Fruit fly (Drosophila melanogaster) whole organism, embryonic: ENCODE results near the gene CG17816.

Experiments used
- B-H1 ChIP-seq: fragments of 200-800 bp; sonication (Bioruptor generic); IDR thresholded peaks from 3 replicates; pipeline ENCODE4 v1.3.6; 2022; ENCODE audit warnings: missing biosample characterization, missing genetic modification characterization
- CG11247 ChIP-seq: fragments of 200-800 bp; sonication (Bioruptor generic); IDR thresholded peaks from 2 replicates; pipeline ENCODE4 v1.3.6; 2022; ENCODE audit warnings: missing biosample characterization, missing genetic modification characterization
- CG1647 ChIP-seq: fragments of 200-800 bp; sonication (Bioruptor generic); optimal IDR thresholded peaks from 3 replicates; lab custom pipeline; 2016; ENCODE audit warnings: missing biosample characterization, missing genetic modification characterization
- CG17568 ChIP-seq: fragments of 200-800 bp; sonication (Bioruptor generic); optimal IDR thresholded peaks from 2 replicates; lab custom pipeline; 2018; ENCODE audit warnings: missing biosample characterization, mild to moderate bottlenecking, missing genetic modification characterization, moderate library complexity
- CG18011 ChIP-seq: fragments of 200-800 bp; sonication (Bioruptor generic); optimal IDR thresholded peaks from 2 replicates; lab custom pipeline; 2017; ENCODE audit warnings: missing biosample characterization, missing genetic modification characterization, mild to moderate bottlenecking, moderate library complexity, missing genotype
- CG18764 ChIP-seq: fragments of 200-800 bp; sonication (Bioruptor generic); optimal IDR thresholded peaks from 3 replicates; lab custom pipeline; 2016; ENCODE audit warnings: missing biosample characterization, missing genetic modification characterization
- CG3407 ChIP-seq: fragments of 200-800 bp; sonication (Bioruptor generic); optimal IDR thresholded peaks from 2 replicates; lab custom pipeline; 2018; ENCODE audit warnings: missing biosample characterization, mild to moderate bottlenecking, missing genetic modification characterization
- CG34224 ChIP-seq: fragments of 200-800 bp; sonication (Bioruptor generic); IDR thresholded peaks from 3 replicates; pipeline ENCODE4 v1.3.6; 2022; ENCODE audit warnings: missing biosample characterization, missing genetic modification characterization; ENCODE audit not compliant: partially characterized antibody
- CG34422 ChIP-seq: fragments of 200-800 bp; sonication (Bioruptor generic); IDR thresholded peaks from 3 replicates; pipeline ENCODE4 v1.3.6; 2022; ENCODE audit warnings: missing biosample characterization, missing genetic modification characterization
- CG4707 ChIP-seq: fragments of 200-800 bp; sonication (Bioruptor generic); optimal IDR thresholded peaks from 2 replicates; lab custom pipeline; 2018; ENCODE audit warnings: missing biosample characterization, mild to moderate bottlenecking, missing genetic modification characterization, moderate library complexity
- CG4730 ChIP-seq: fragments of 200-800 bp; sonication (Bioruptor generic); IDR thresholded peaks from 2 replicates; pipeline ENCODE4 v1.3.6; 2022; ENCODE audit warnings: missing biosample characterization, missing genetic modification characterization
- CG5953 ChIP-seq: fragments of 200-800 bp; sonication (Bioruptor generic); IDR thresholded peaks from 2 replicates; pipeline ENCODE4 v1.3.6; 2022; ENCODE audit warnings: missing biosample characterization, missing genetic modification characterization
- CG6175 ChIP-seq: fragments of 200-800 bp; sonication (Bioruptor generic); IDR thresholded peaks from 3 replicates; pipeline ENCODE4 v1.3.6; 2022; ENCODE audit warnings: missing biosample characterization, missing genetic modification characterization
- CG6791 ChIP-seq: fragments of 200-800 bp; sonication (Bioruptor generic); IDR thresholded peaks from 3 replicates; pipeline ENCODE4 v1.3.6; 2022; ENCODE audit warnings: missing biosample characterization, missing genetic modification characterization; ENCODE audit not compliant: partially characterized antibody
- CG7357 ChIP-seq: fragments of 200-800 bp; sonication (Bioruptor generic); IDR thresholded peaks from 3 replicates; pipeline ENCODE4 v1.3.6; 2022; ENCODE audit warnings: missing biosample characterization, missing genetic modification characterization
- CG8281 ChIP-seq: fragments of 200-800 bp; sonication (Bioruptor generic); optimal IDR thresholded peaks from 2 replicates; lab custom pipeline; 2018; ENCODE audit warnings: missing biosample characterization, mild to moderate bottlenecking, missing genetic modification characterization, moderate library complexity
- CG8478 ChIP-seq: fragments of >200 bp; optimal IDR thresholded peaks from 2 replicates; lab custom pipeline; 2018
- CG8944 ChIP-seq: fragments of 200-800 bp; sonication (Bioruptor generic); optimal IDR thresholded peaks from 3 replicates; lab custom pipeline; 2016; ENCODE audit warnings: missing biosample characterization, missing genetic modification characterization
- CG9215 ChIP-seq: fragments of 200-800 bp; sonication (Bioruptor generic); IDR thresholded peaks from 2 replicates; pipeline ENCODE4 v1.3.6; 2022; ENCODE audit warnings: missing biosample characterization, missing genetic modification characterization
- Dip2 ChIP-seq: fragments of 200-800 bp; sonication (Bioruptor generic); IDR thresholded peaks from 2 replicates; pipeline ENCODE4 v1.3.6; 2022; ENCODE audit warnings: missing biosample characterization, missing genetic modification characterization
- E2f1 ChIP-seq: fragments of 200-800 bp; sonication (Bioruptor generic); IDR thresholded peaks from 2 replicates; pipeline ENCODE4 v1.3.6; 2022; ENCODE audit warnings: missing biosample characterization, missing genetic modification characterization
- E2f2 ChIP-seq: fragments of 200-800 bp; sonication (Bioruptor generic); IDR thresholded peaks from 2 replicates; pipeline ENCODE4 v1.3.6; 2022; ENCODE audit warnings: missing biosample characterization, missing genetic modification characterization
- ERR ChIP-seq: fragments of 200-800 bp; sonication (Bioruptor generic); optimal IDR thresholded peaks from 2 replicates; lab custom pipeline; 2016; ENCODE audit warnings: missing biosample characterization, missing genetic modification characterization
- Ets97D ChIP-seq: fragments of 200-800 bp; sonication (Bioruptor generic); optimal IDR thresholded peaks from 3 replicates; lab custom pipeline; 2016; ENCODE audit warnings: missing biosample characterization, missing genetic modification characterization
- Fer1 ChIP-seq: fragments of 200-800 bp; sonication (Bioruptor generic); optimal IDR thresholded peaks from 2 replicates; lab custom pipeline; 2017; ENCODE audit warnings: missing biosample characterization, mild to moderate bottlenecking, missing genetic modification characterization
- Gug ChIP-seq: fragments of 200-800 bp; sonication (Bioruptor generic); IDR thresholded peaks from 4 replicates; pipeline ENCODE4 v1.3.6; 2022; ENCODE audit warnings: missing biosample characterization, missing genetic modification characterization
- HHEX ChIP-seq: fragments of 200-800 bp; sonication (Bioruptor generic); optimal IDR thresholded peaks from 3 replicates; lab custom pipeline; 2017; ENCODE audit warnings: missing biosample characterization, mild to moderate bottlenecking, missing genetic modification characterization, missing genetic modification reagents
- Hr51 ChIP-seq, 2 experiments: fragments of 200-800 bp; sonication (Bioruptor generic); optimal IDR thresholded peaks; 2 replicates in 1 of 2; 3 replicates in 1 of 2; lab custom pipeline; 2016 to 2018; ENCODE audit warnings: missing biosample characterization in 2 of 2, missing genetic modification characterization in 2 of 2, mild to moderate bottlenecking in 1 of 2, moderate library complexity in 1 of 2
- Jarid2 ChIP-seq: fragments of 200-800 bp; sonication (Bioruptor generic); optimal IDR thresholded peaks from 3 replicates; lab custom pipeline; 2017; ENCODE audit warnings: mild to moderate bottlenecking, missing biosample characterization, missing genetic modification reagents, missing genetic modification characterization
- Kr ChIP-seq: fragments of 200-800 bp; sonication (Bioruptor generic); optimal IDR thresholded peaks from 2 replicates; lab custom pipeline; 2017; ENCODE audit warnings: missing biosample characterization, mild to moderate bottlenecking, missing genetic modification characterization
- Lhr ChIP-seq: fragments of 200-800 bp; sonication (Bioruptor generic); optimal IDR thresholded peaks from 3 replicates; lab custom pipeline; 2017; ENCODE audit warnings: mild to moderate bottlenecking, missing biosample characterization, missing genetic modification reagents, missing genetic modification characterization
- Nf-YC ChIP-seq: fragments of 200-800 bp; optimal IDR thresholded peaks from 3 replicates; lab custom pipeline; 2019; ENCODE audit warnings: missing biosample characterization, mild to moderate bottlenecking, missing genetic modification characterization, moderate library complexity
- Oli ChIP-seq: fragments of 200-800 bp; sonication (Bioruptor generic); optimal IDR thresholded peaks from 2 replicates; lab custom pipeline; 2018; ENCODE audit warnings: missing biosample characterization, mild to moderate bottlenecking, missing genetic modification characterization, moderate library complexity
- Ptx1 ChIP-seq: fragments of 200-800 bp; sonication (Bioruptor generic); IDR thresholded peaks from 2 replicates; pipeline ENCODE4 v1.3.6; 2022; ENCODE audit warnings: missing biosample characterization, missing genetic modification characterization
- Rx ChIP-seq: fragments of 200-800 bp; sonication (Bioruptor generic); IDR thresholded peaks from 2 replicates; pipeline ENCODE4 v1.3.6; 2022; ENCODE audit warnings: missing biosample characterization, missing genetic modification characterization
- Sry-β ChIP-seq: fragments of 200-800 bp; sonication (Bioruptor generic); optimal IDR thresholded peaks from 2 replicates; lab custom pipeline; 2018; ENCODE audit warnings: missing biosample characterization, mild to moderate bottlenecking, missing genetic modification characterization, moderate library complexity
- YL-1 ChIP-seq: fragments of 200-800 bp; sonication (Bioruptor generic); optimal IDR thresholded peaks from 3 replicates; lab custom pipeline; 2017; ENCODE audit warnings: missing biosample characterization, mild to moderate bottlenecking, missing genetic modification characterization
- ems ChIP-seq: fragments of 200-800 bp; sonication (Bioruptor generic); optimal IDR thresholded peaks from 3 replicates; lab custom pipeline; 2016; ENCODE audit warnings: missing biosample characterization, missing genetic modification characterization
- fd102C ChIP-seq: fragments of 200-800 bp; sonication (Bioruptor generic); optimal IDR thresholded peaks from 2 replicates; lab custom pipeline; 2018; ENCODE audit warnings: missing biosample characterization, mild to moderate bottlenecking, missing genetic modification characterization, moderate library complexity
- fd96Cb ChIP-seq: fragments of 200-800 bp; sonication (Bioruptor generic); optimal IDR thresholded peaks from 2 replicates; lab custom pipeline; 2018; ENCODE audit warnings: missing biosample characterization, mild to moderate bottlenecking, missing genetic modification characterization, moderate library complexity
- gcm ChIP-seq: fragments of 200-800 bp; sonication (Bioruptor generic); optimal IDR thresholded peaks from 2 replicates; lab custom pipeline; 2019; ENCODE audit warnings: missing biosample characterization, mild to moderate bottlenecking, missing genetic modification characterization, moderate library complexity
- hb ChIP-seq: fragments of 200-800 bp; sonication (Bioruptor generic); IDR thresholded peaks from 3 replicates; pipeline ENCODE4 v1.3.6; 2022; ENCODE audit warnings: missing biosample characterization, missing genetic modification characterization; ENCODE audit not compliant: partially characterized antibody
- luna ChIP-seq: fragments of 200-800 bp; sonication (Bioruptor generic); optimal IDR thresholded peaks from 2 replicates; lab custom pipeline; 2016; ENCODE audit warnings: missing biosample characterization, missing genetic modification characterization
- mirr ChIP-seq: fragments of 200-800 bp; sonication (Bioruptor generic); optimal IDR thresholded peaks from 3 replicates; lab custom pipeline; 2018; ENCODE audit warnings: missing biosample characterization, mild to moderate bottlenecking, missing genetic modification characterization
- mld ChIP-seq: fragments of 200-800 bp; sonication (Bioruptor generic); IDR thresholded peaks from 3 replicates; pipeline ENCODE4 v1.3.6; 2022; ENCODE audit warnings: missing biosample characterization, missing genetic modification characterization; ENCODE audit not compliant: partially characterized antibody
- odd ChIP-seq: fragments of 200-800 bp; sonication (Bioruptor generic); optimal IDR thresholded peaks from 2 replicates; lab custom pipeline; 2017; ENCODE audit warnings: missing biosample characterization, mild to moderate bottlenecking, missing genetic modification characterization
- seq ChIP-seq: fragments of 200-800 bp; sonication (Bioruptor generic); IDR thresholded peaks from 2 replicates; pipeline ENCODE4 v1.3.6; 2022; ENCODE audit warnings: missing biosample characterization, missing genetic modification characterization
- slp2 ChIP-seq: fragments of 200-800 bp; sonication (Bioruptor generic); optimal IDR thresholded peaks from 2 replicates; lab custom pipeline; 2016; ENCODE audit warnings: missing biosample characterization, missing genetic modification characterization
- vvl ChIP-seq: fragments of 200-800 bp; sonication (Bioruptor generic); IDR thresholded peaks from 2 replicates; pipeline ENCODE4 v1.3.6; 2022; ENCODE audit warnings: missing biosample characterization, missing genetic modification characterization

CG17816 gene

dm6 chr3R:7892246-7893000 is 5.9 kb upstream of the CG17816 start (continued):
- TF ChIP-seq fd102C (GFP tag; lab: Kevin White, UChicago) (peak; percentile 1), Oli (tag; lab: Kevin White, UChicago) (peak; percentile 15), Rx (GFP tag; lab: Robert Waterston, UW) (no peak), mirr (GFP tag; lab: Kevin White, UChicago) (peak; percentile 50), hb (no peak), Ptx1 (GFP tag; lab: Robert Waterston, UW) (peak; percentile 28; the same call in 1 of the 2 replicates), CG34422 (GFP tag; lab: Robert Waterston, UW) (peak; percentile 59; the same call in 1 of the 3 replicates), Kr (no peak), CG8281 (tag; lab: Kevin White, UChicago) (no peak), vvl (peak; percentile 35; the same call in 1 of the 2 replicates), ERR (no peak), Lhr (GFP tag; lab: Kevin White, UChicago) (no peak), HHEX (peak; percentile 7), E2f1 (GFP tag; lab: Robert Waterston, UW) (peak; percentile 32; the same call in 1 of the 2 replicates), CG3407 (no peak), Hr51 (GFP tag; optimal IDR thresholded peaks at IDR 0.05; lab: Kevin White, UChicago) (peak in 1 of 2 experiments; percentile 15), Nf-YC (tag; lab: Kevin White, UChicago) (no peak), odd (GFP tag; lab: Kevin White, UChicago) (peak; percentile 36), E2f2 (GFP tag; lab: Robert Waterston, UW) (no peak), Fer1 (GFP tag; lab: Kevin White, UChicago) (peak; percentile 56), CG17568 (no peak), Gug (GFP tag; lab: Robert Waterston, UW) (no peak; the same call in 3 of the 4 replicates), CG4707 (no peak), CG9215 (GFP tag; lab: Robert Waterston, UW) (peak; percentile 48; the same call in 1 of the 2 replicates), CG6791 (no peak), CG8478 (lab: Kevin White, UChicago) (no peak), B-H1 (GFP tag; lab: Robert Waterston, UW) (peak; percentile 38), Sry-β (GFP tag; lab: Kevin White, UChicago) (no peak), CG7357 (GFP tag; lab: Robert Waterston, UW) (0 out of 3 replicates have a peak, but pooled peaks have one; percentile 28), CG1647 (GFP tag; lab: Kevin White, UChicago) (no peak), CG8944 (GFP tag; lab: Kevin White, UChicago) (no peak), Ets97D (GFP tag; lab: Kevin White, UChicago) (peak; percentile 67), slp2 (GFP tag; lab: Kevin White, UChicago) (no peak), CG5953 (no peak), seq (peak; percentile 20; the same call in 1 of the 2 replicates), fd96Cb (tag; lab: Kevin White, UChicago) (no peak), CG11247 (GFP tag; lab: Robert Waterston, UW) (peak; percentile 15; the same call in 1 of the 2 replicates), ems (no peak), Jarid2 (no peak), gcm (GFP tag; lab: Kevin White, UChicago) (peak; percentile 23), Dip2 (no peak), mld (GFP tag; lab: Robert Waterston, UW) (no peak), CG18764 (GFP tag; lab: Kevin White, UChicago) (no peak), luna (GFP tag; lab: Kevin White, UChicago) (no peak), CG18011 (GFP tag; lab: Kevin White, UChicago) (no peak), YL-1 (GFP tag; lab: Kevin White, UChicago) (no peak), CG34224 (GFP tag; lab: Robert Waterston, UW) (no peak), CG6175 (GFP tag; lab: Robert Waterston, UW) (peak; percentile 56; the same call in 1 of the 3 replicates), CG4730 (GFP tag; lab: Robert Waterston, UW) (peak; percentile 9; the same call in 1 of the 2 replicates)
